Worm (Caenorhabditis elegans): ENCODE measurements around the gene srt-49.
"Not testable (repeated sequence)": the region's sequence is repeated elsewhere in the genome, so short reads cannot be mapped to it uniquely, and the experiment has no call there.

ce11 chrIV:15133899-15134298 is 35.7 kb upstream of the srt-49 start, which contains the start of gene M199.8:
- TF ChIP-seq unc-39, nhr-76, snpc-4, lsy-2, ztf-11 (tag; optimal IDR thresholded peaks at IDR 0.05): not testable (repeated sequence)
